Fruit fly (Drosophila melanogaster) whole organism, pupa: ENCODE measurements around the gene CG32845.

Source experiments
- CG10348 ChIP-seq: fragments of 200-800 bp; sonication (Bioruptor generic); IDR thresholded peaks from 2 replicates; pipeline ENCODE4 v1.3.6; 2022; ENCODE audit warnings: missing biosample characterization, missing genetic modification characterization
- CG12605 ChIP-seq: fragments of 200-800 bp; sonication (Bioruptor generic); IDR thresholded peaks from 2 replicates; pipeline ENCODE4 v1.3.6; 2022; ENCODE audit warnings: missing biosample characterization, missing genetic modification characterization
- CG13204 ChIP-seq: fragments of 200-800 bp; sonication (Bioruptor generic); optimal IDR thresholded peaks from 2 replicates; lab custom pipeline; 2018; ENCODE audit warnings: missing biosample characterization, mild to moderate bottlenecking, missing genetic modification characterization, moderate library complexity
- CG15710 ChIP-seq: fragments of 200-800 bp; sonication (Bioruptor generic); optimal IDR thresholded peaks from 2 replicates; lab custom pipeline; 2018; ENCODE audit warnings: missing biosample characterization, mild to moderate bottlenecking, missing genetic modification characterization, moderate library complexity
- CG17806 ChIP-seq: fragments of 200-800 bp; sonication (Bioruptor generic); optimal IDR thresholded peaks from 2 replicates; lab custom pipeline; 2018; ENCODE audit warnings: missing biosample characterization, mild to moderate bottlenecking, missing genetic modification characterization, moderate library complexity
- CG34367 ChIP-seq: fragments of 200-800 bp; sonication (Bioruptor generic); optimal IDR thresholded peaks from 2 replicates; lab custom pipeline; 2018; ENCODE audit warnings: missing biosample characterization, mild to moderate bottlenecking, missing genetic modification characterization
- CG4496 ChIP-seq: fragments of 200-800 bp; sonication (Bioruptor generic); IDR thresholded peaks from 3 replicates; pipeline ENCODE4 v1.3.6; 2022; ENCODE audit warnings: missing biosample characterization, missing genetic modification characterization
- CG8159 ChIP-seq: fragments of 200-800 bp; sonication (Bioruptor generic); optimal IDR thresholded peaks from 3 replicates; lab custom pipeline; 2018; ENCODE audit warnings: missing biosample characterization, mild to moderate bottlenecking, missing genetic modification characterization, moderate library complexity
- Pif1A ChIP-seq: fragments of 200-800 bp; sonication (Bioruptor generic); optimal IDR thresholded peaks from 3 replicates; lab custom pipeline; 2016; ENCODE audit warnings: missing biosample characterization, missing genetic modification characterization
- Snoo ChIP-seq: fragments of 200-800 bp; sonication (Bioruptor generic); optimal IDR thresholded peaks from 3 replicates; lab custom pipeline; 2017; ENCODE audit warnings: missing biosample characterization, mild to moderate bottlenecking, missing genetic modification characterization, inconsistent platforms
- rn ChIP-seq: fragments of 200-800 bp; sonication (Bioruptor generic); IDR thresholded peaks from 2 replicates; pipeline ENCODE4 v1.3.6; 2022; ENCODE audit warnings: missing biosample characterization, missing genetic modification characterization

dm6 chr3L:224004-224951, 48.9 kb downstream of the CG32845 start:
- TF ChIP-seq Pif1A (GFP tag; lab: Kevin White, UChicago) (no peak), CG8159 (tag; lab: Kevin White, UChicago) (peak; percentile 26), CG10348 (GFP tag; lab: Robert Waterston, UW) (no peak), CG12605 (GFP tag; lab: Robert Waterston, UW) (peak; percentile 15; the same call in 1 of the 2 replicates), CG13204 (GFP tag; lab: Kevin White, UChicago) (no peak), CG4496 (peak; percentile 58), Snoo (no peak), CG15710 (tag; lab: Kevin White, UChicago) (no peak), CG34367 (no peak), CG17806 (tag; lab: Kevin White, UChicago) (no peak), rn (GFP tag; lab: Robert Waterston, UW) (no peak)
